Worm (Caenorhabditis elegans): ENCODE measurements around the gene C02G6.3.

The C02G6.3 gene

ce11 chrV:5893015-5893414, 12.9 kb downstream of the C02G6.3 start, which contains the start of gene C04E6.7:
Gene C04E6.7 (plus strand): TSS chrV:5893315.
- no peak for TF ChIP-seq sdc-2 (tag; optimal IDR thresholded peaks at IDR 0.05)
- TF ChIP-seq pros-1 (tag; optimal IDR thresholded peaks at IDR 0.05): no peak
- no peak for TF ChIP-seq ceh-18 (tag; optimal IDR thresholded peaks at IDR 0.05)
- no peak for TF ChIP-seq ref-2 (tag; optimal IDR thresholded peaks at IDR 0.05)
- no peak for TF ChIP-seq unc-55 (GFP tag; optimal IDR thresholded peaks at IDR 0.05)
- TF ChIP-seq ets-4 (tag; optimal IDR thresholded peaks at IDR 0.05): no peak
- TF ChIP-seq ceh-24 (tag; optimal IDR thresholded peaks at IDR 0.05): no peak
- no peak for TF ChIP-seq zip-5 (tag; optimal IDR thresholded peaks at IDR 0.05)
- no peak for TF ChIP-seq lim-6 (tag; optimal IDR thresholded peaks at IDR 0.05)
- no peak for TF ChIP-seq ceh-6 (GFP tag; optimal IDR thresholded peaks at IDR 0.05)
- TF ChIP-seq lin-11 (tag; optimal IDR thresholded peaks at IDR 0.05): no peak
- TF ChIP-seq T23F11.4 (GFP tag; optimal IDR thresholded peaks at IDR 0.05): no peak

- TF ChIP-seq lim-6 (tag; optimal IDR thresholded peaks at IDR 0.05) (no peak), odd-2 (tag; optimal IDR thresholded peaks at IDR 0.05) (no peak), ceh-45 (GFP tag; IDR thresholded peaks at IDR 0.05) (no peak), syd-9 (tag; optimal IDR thresholded peaks at IDR 0.05) (no peak), unc-86 (tag; optimal IDR thresholded peaks at IDR 0.05) (no peak), elt-4 (tag; optimal IDR thresholded peaks at IDR 0.05) (no peak), unc-55 (GFP tag; optimal IDR thresholded peaks at IDR 0.05) (no peak), nfya-1 (tag; optimal IDR thresholded peaks at IDR 0.05) (no peak), Y22D7AL.16 (tag; optimal IDR thresholded peaks at IDR 0.05) (no peak), T23F11.4 (GFP tag; optimal IDR thresholded peaks at IDR 0.05) (no peak), ahr-1 (tag; optimal IDR thresholded peaks at IDR 0.05) (no peak), C08G9.2 (tag; optimal IDR thresholded peaks at IDR 0.05) (no peak), ceh-34 (tag; optimal IDR thresholded peaks at IDR 0.05) (no peak), pha-2 (tag; optimal IDR thresholded peaks at IDR 0.05) (no peak), gmeb-2 (tag; optimal IDR thresholded peaks at IDR 0.05) (no peak), nhr-11 (tag; optimal IDR thresholded peaks at IDR 0.05) (no peak), elt-2 (tag; optimal IDR thresholded peaks at IDR 0.05) (no peak), ceh-19 (GFP tag; optimal IDR thresholded peaks at IDR 0.05) (no peak), ceh-31 (tag; optimal IDR thresholded peaks at IDR 0.05) (no peak)
These were observed 14.9 kb downstream of the C02G6.3 start, which contains the start of gene grd-9 for ce11 chrV:5895021-5895420. Gene grd-9 (plus strand): TSS chrV:5895321.

- TF ChIP-seq ceh-14 (tag; optimal IDR thresholded peaks at IDR 0.05) (no peak), F13H6.1 (tag; optimal IDR thresholded peaks at IDR 0.05) (no peak), rnt-1 (tag; optimal IDR thresholded peaks at IDR 0.05) (no peak), che-1 (tag; optimal IDR thresholded peaks at IDR 0.05) (no peak), K02D7.2 (tag; optimal IDR thresholded peaks at IDR 0.05) (no peak), pqm-1 (tag; optimal IDR thresholded peaks at IDR 0.05) (no peak), ceh-19 (GFP tag; optimal IDR thresholded peaks at IDR 0.05) (no peak), pat-9 (tag; optimal IDR thresholded peaks at IDR 0.05) (no peak), C08G9.2 (tag; optimal IDR thresholded peaks at IDR 0.05) (no peak), hlh-6 (tag; optimal IDR thresholded peaks at IDR 0.05) (no peak), ceh-31 (tag; optimal IDR thresholded peaks at IDR 0.05) (no peak), ceh-6 (GFP tag; optimal IDR thresholded peaks at IDR 0.05) (no peak)
These were observed 19.8 kb downstream of the C02G6.3 start, which contains the start of gene srd-16 for ce11 chrV:5899940-5900339. Gene srd-16 (minus strand): TSS chrV:5900040.

- TF ChIP-seq hlh-30 (tag; optimal IDR thresholded peaks at IDR 0.05; ENCODE audit: insufficient read depth) (no peak), hlh-15 (tag; optimal IDR thresholded peaks at IDR 0.05) (no peak), pha-4 (tag; optimal IDR thresholded peaks at IDR 0.05) (no peak), ceh-45 (GFP tag; IDR thresholded peaks at IDR 0.05) (no peak), ztf-16 (tag; optimal IDR thresholded peaks at IDR 0.05) (no peak), fkh-10 (GFP tag; optimal IDR thresholded peaks at IDR 0.05) (no peak), nfya-1 (tag; optimal IDR thresholded peaks at IDR 0.05) (no peak), sox-4 (tag; optimal IDR thresholded peaks at IDR 0.05) (no peak), odd-2 (tag; optimal IDR thresholded peaks at IDR 0.05) (no peak), unc-3 (GFP tag; conservative IDR thresholded peaks at IDR 0.05) (no peak), unc-3 (tag; optimal IDR thresholded peaks at IDR 0.05) (no peak), unc-86 (tag; optimal IDR thresholded peaks at IDR 0.05) (no peak), ama-1 (optimal IDR thresholded peaks at IDR 0.05) (no peak), tbx-2 (tag; optimal IDR thresholded peaks at IDR 0.05) (no peak), ceh-9 (tag; optimal IDR thresholded peaks at IDR 0.05) (no peak), sox-2 (GFP tag; IDR thresholded peaks at IDR 0.05) (no peak), gmeb-2 (tag; optimal IDR thresholded peaks at IDR 0.05) (no peak), ref-2 (tag; optimal IDR thresholded peaks at IDR 0.05) (no peak), pax-1 (tag; optimal IDR thresholded peaks at IDR 0.05) (no peak)
These were observed 21.7 kb downstream of the C02G6.3 start, which contains the start of gene C04E6.5 for ce11 chrV:5901833-5902232. Gene C04E6.5 (plus strand): TSS chrV:5902133.

All from whole organism, late embryonic.